Worm (Caenorhabditis elegans): Measurements from ENCODE around the gene irld-8.

DNA sequence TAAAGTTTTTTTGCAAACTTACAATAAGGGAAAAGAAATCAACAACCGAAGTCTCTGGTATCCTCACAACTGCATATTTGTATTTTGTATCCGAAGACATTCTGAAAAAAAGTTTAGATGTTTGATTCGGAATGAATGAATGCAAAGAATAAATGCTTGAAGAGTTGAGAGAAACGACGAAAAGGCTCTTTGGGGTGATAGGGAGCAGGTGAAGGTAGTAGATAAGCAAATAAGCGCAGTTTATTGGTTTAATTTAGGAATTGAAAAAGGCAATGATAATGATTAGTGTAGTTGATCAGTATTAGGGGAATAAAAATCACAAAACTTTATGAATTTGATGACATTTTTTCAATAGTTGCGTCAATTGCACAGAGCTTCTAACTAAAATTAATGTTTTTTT lies 29.0 kb upstream of the irld-8 start, which contains the start of gene nsy-7:
- no peak for TF ChIP-seq him-1 (tag; optimal IDR thresholded peaks at IDR 0.05)
- TF ChIP-seq mcd-1 (GFP tag; IDR thresholded peaks at IDR 0.05) = no peak
- TF ChIP-seq mxl-1 (tag; optimal IDR thresholded peaks at IDR 0.05) = no peak
- TF ChIP-seq pbrm-1 (GFP tag; IDR thresholded peaks at IDR 0.05) = no peak
- no peak for TF ChIP-seq attf-3 (GFP tag; conservative IDR thresholded peaks at IDR 0.05)
- no peak for TF ChIP-seq unc-62 (GFP tag; optimal IDR thresholded peaks at IDR 0.05)
- TF ChIP-seq ztf-26 (tag; optimal IDR thresholded peaks at IDR 0.05) = no peak
